Worm (Caenorhabditis elegans): ENCODE measurements around the gene F53F1.3.

DNA sequence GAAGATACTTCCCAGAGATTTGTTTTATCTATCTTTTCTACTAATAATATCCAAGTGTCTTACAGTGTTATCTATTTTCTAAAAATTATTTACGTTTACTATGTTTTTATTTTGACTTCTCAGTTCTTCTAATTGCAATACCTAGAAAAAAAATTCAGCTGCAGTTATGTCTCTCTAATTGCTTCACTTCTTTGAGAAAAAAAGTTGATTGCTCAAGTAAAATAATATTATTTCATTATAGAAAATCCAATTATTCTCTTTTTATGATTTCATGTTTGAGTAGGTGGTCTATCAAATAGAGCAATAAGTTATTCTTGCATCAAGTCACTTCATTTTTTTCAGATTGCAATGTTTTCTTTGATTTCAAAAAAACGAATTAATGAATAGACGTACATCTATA lies 41.6 kb upstream of the F53F1.3 start:
- TF ChIP-seq sox-4 (tag; optimal IDR thresholded peaks at IDR 0.05): no peak
- TF ChIP-seq ceh-34 (tag; optimal IDR thresholded peaks at IDR 0.05): no peak
- TF ChIP-seq eyg-1 (tag; optimal IDR thresholded peaks at IDR 0.05): no peak
- TF ChIP-seq F13H6.1 (tag; optimal IDR thresholded peaks at IDR 0.05): no peak
- TF ChIP-seq unc-3 (GFP tag; conservative IDR thresholded peaks at IDR 0.05): no peak
- no peak for TF ChIP-seq unc-3 (tag; optimal IDR thresholded peaks at IDR 0.05)
- TF ChIP-seq ttx-3 (tag; optimal IDR thresholded peaks at IDR 0.05): no peak
- no peak for TF ChIP-seq ama-1 (optimal IDR thresholded peaks at IDR 0.05)
- no peak for TF ChIP-seq tbx-2 (tag; optimal IDR thresholded peaks at IDR 0.05)
- TF ChIP-seq madf-2 (tag; optimal IDR thresholded peaks at IDR 0.05): no peak
- no peak for TF ChIP-seq ceh-22 (tag; optimal IDR thresholded peaks at IDR 0.05)
- TF ChIP-seq ceh-19 (GFP tag; optimal IDR thresholded peaks at IDR 0.05): no peak
- TF ChIP-seq hlh-30 (tag; optimal IDR thresholded peaks at IDR 0.05; ENCODE audit: insufficient read depth): no peak
- TF ChIP-seq zip-5 (tag; optimal IDR thresholded peaks at IDR 0.05): no peak
- no peak for TF ChIP-seq K02D7.2 (tag; optimal IDR thresholded peaks at IDR 0.05)
